Worm (Caenorhabditis elegans): ENCODE data around the gene C04G6.6.

DNA sequence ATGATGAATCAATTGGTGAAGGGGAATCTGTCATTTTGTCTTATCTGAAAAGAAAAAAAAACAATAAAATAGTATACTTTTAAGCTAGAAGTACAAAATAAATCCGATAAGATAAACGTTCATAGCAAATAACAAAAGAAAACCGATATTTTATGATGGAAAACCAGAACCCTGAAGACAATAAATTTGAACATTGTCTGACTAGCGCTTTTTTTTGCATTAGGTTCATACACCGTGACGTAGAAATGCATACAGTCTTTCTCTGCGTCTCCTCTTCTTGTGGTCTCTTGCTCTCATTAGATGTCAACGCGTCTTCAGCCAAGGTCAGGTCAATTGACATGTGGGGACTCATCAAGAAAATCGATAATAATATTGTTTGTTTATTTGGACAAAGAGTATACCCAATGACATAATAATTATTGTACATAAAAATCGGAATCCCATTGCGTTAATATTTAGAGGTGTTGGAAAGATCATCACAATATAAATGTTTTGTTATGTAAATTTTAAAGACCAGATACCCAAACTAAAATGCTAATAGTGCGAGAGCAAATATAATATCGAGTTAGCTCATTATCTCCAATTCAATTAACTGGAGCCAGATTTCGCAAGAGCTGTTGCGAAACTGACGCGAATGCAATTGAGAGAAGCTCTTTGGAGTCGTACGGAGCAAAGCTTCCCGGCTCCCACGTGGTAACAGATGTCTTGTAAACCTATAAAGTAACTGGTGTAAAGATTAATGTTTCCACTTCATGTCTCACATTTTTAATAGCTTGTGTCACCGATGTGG lies 18.2 kb downstream of the C04G6.6 start, which contains the start of gene dsh-2:
- TF ChIP-seq snpc-4 (tag; optimal IDR thresholded peaks at IDR 0.05) (no peak), nhr-11 (tag; optimal IDR thresholded peaks at IDR 0.05) (no peak), egl-27 (tag; optimal IDR thresholded peaks at IDR 0.05) (no peak), ceh-16 (tag; optimal IDR thresholded peaks at IDR 0.05) (peak; percentile 41), elt-1 (tag; optimal IDR thresholded peaks at IDR 0.05) (no peak), zag-1 (tag; optimal IDR thresholded peaks at IDR 0.05) (no peak), fos-1 (tag; optimal IDR thresholded peaks at IDR 0.05) (peak; percentile 42), aly-2 (tag; optimal IDR thresholded peaks at IDR 0.05) (no peak)

Measured in whole organism, L2 larva.